Worm (Caenorhabditis elegans): Measurements from ENCODE around the gene ncs-1.

The ncs-1 gene

DNA sequence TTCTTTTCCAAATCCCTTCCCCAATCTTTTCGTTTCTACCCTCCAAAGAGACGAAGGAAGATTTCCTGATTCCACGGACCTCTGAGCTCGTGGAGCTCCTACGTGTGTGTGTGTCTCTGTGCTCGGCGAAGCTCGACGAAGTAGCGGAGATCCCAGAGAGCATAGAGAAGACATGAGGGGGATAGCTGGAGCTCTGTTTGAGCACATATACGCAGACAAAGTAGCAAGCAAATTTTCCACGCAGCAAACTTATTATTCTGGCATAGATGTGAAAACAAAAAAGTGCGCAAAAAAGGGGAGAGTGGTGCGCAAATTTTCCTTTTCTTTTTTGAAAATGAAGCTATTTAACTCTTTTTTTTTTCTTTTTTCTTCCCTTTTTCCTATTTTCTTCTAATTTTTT is 30.2 kb downstream of the ncs-1 start (continued):
- TF ChIP-seq C04F5.9 (tag; optimal IDR thresholded peaks at IDR 0.05) (no peak), hlh-4 (tag; optimal IDR thresholded peaks at IDR 0.05) (no peak), skn-1 (tag; optimal IDR thresholded peaks at IDR 0.05) (peak; percentile 55), efl-1 (optimal IDR thresholded peaks at IDR 0.05) (peak in 1 of 2 experiments; percentile 20), efl-1 (GFP tag; optimal IDR thresholded peaks at IDR 0.05 in 1 of 2) (peak in 1 of 2 experiments; percentile 65), lin-13 (GFP tag; optimal IDR thresholded peaks at IDR 0.05) (no peak)

DNA sequence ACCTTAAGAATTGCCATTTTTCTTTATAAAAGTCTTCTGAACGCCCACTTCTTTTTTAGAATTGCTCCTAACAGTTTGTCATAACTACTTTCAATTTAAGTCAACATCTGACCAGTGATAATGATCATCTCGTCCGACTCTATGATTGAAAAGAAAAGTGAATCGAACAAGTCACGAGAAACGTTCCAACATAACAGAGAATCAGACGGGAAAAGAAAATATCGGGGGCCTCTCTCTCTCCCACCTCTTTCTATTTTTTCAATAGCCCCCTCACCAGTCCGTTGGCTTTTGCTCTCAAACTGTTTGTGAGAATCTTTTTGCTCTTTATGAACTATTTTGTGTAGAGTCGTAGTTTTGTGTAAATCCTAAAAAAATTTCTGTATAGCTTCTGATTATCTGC is 35.4 kb downstream of the ncs-1 start:
- TF ChIP-seq lin-13 (GFP tag; optimal IDR thresholded peaks at IDR 0.05) (no peak), fos-1 (tag; optimal IDR thresholded peaks at IDR 0.05) (no peak), aly-2 (tag; optimal IDR thresholded peaks at IDR 0.05) (no peak), lsy-2 (tag; optimal IDR thresholded peaks at IDR 0.05) (no peak), hpl-2 (GFP tag; optimal IDR thresholded peaks at IDR 0.05) (no peak), Y116A8C.19 (tag; optimal IDR thresholded peaks at IDR 0.05; ENCODE audit: borderline replicate concordance) (no peak), blmp-1 (tag; optimal IDR thresholded peaks at IDR 0.05) (peak; percentile 76), skn-1 (tag; optimal IDR thresholded peaks at IDR 0.05) (peak; percentile 10), nhr-12 (tag; optimal IDR thresholded peaks at IDR 0.05) (no peak), efl-1 (optimal IDR thresholded peaks at IDR 0.05) (no peak), efl-1 (GFP tag; optimal IDR thresholded peaks at IDR 0.05 in 1 of 2) (no peak), dsc-1 (tag; optimal IDR thresholded peaks at IDR 0.05) (no peak), mep-1 (tag; optimal IDR thresholded peaks at IDR 0.05) (no peak), egl-13 (tag; optimal IDR thresholded peaks at IDR 0.05) (no peak), nhr-28 (tag; optimal IDR thresholded peaks at IDR 0.05) (no peak), ztf-4 (tag; optimal IDR thresholded peaks at IDR 0.05) (no peak), aha-1 (tag; optimal IDR thresholded peaks at IDR 0.05) (no peak), pqm-1 (tag; optimal IDR thresholded peaks at IDR 0.05) (no peak), lin-14 (GFP tag; optimal IDR thresholded peaks at IDR 0.05) (peak; percentile 62), nhr-47 (tag; optimal IDR thresholded peaks at IDR 0.05) (no peak), lin-15B (tag; optimal IDR thresholded peaks at IDR 0.05) (no peak), sox-4 (tag; optimal IDR thresholded peaks at IDR 0.05) (no peak), mef-2 (tag; optimal IDR thresholded peaks at IDR 0.05) (no peak), nhr-19 (GFP tag; conservative IDR thresholded peaks at IDR 0.05) (no peak), egl-27 (tag; optimal IDR thresholded peaks at IDR 0.05) (no peak), ama-1 (optimal IDR thresholded peaks at IDR 0.05) (no peak), rnt-1 (tag; optimal IDR thresholded peaks at IDR 0.05) (peak; percentile 31), jun-1 (tag; optimal IDR thresholded peaks at IDR 0.05) (no peak), nhr-71 (tag; optimal IDR thresholded peaks at IDR 0.05) (no peak), vab-15 (tag; optimal IDR thresholded peaks at IDR 0.05) (no peak), elt-2 (tag; optimal IDR thresholded peaks at IDR 0.05) (no peak), lin-35 (GFP tag; optimal IDR thresholded peaks at IDR 0.05) (peak in 1 of 2 experiments; percentile 6)

DNA sequence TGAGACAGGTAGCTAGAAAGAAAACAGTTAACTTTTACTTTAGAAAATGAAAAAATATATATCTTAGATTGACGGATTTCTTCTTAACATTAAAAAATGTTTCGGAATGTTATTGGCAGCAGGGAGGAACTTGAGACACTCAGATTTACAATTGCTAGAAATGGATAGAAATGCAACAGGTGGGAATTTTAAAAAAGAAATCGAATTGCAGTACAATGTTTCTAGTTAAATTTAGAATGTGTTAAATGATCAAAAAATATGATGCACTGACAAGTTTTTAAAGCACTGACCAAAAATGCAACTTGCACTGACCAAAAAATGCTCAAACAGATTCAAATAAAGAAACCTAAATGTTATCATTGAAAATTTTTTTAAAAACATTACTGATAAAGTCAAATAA is 36.9 kb downstream of the ncs-1 start:
- TF ChIP-seq elt-2 (tag; optimal IDR thresholded peaks at IDR 0.05) (no peak), C16A3.4 (tag; optimal IDR thresholded peaks at IDR 0.05) (no peak), F16B12.6 (tag; optimal IDR thresholded peaks at IDR 0.05) (no peak), lin-13 (GFP tag; optimal IDR thresholded peaks at IDR 0.05) (no peak), hlh-17 (GFP tag; optimal IDR thresholded peaks at IDR 0.05; ENCODE audit: borderline replicate concordance) (no peak), ces-1 (GFP tag; optimal IDR thresholded peaks at IDR 0.05) (no peak), nhr-84 (tag; optimal IDR thresholded peaks at IDR 0.05) (no peak), skn-1 (tag; optimal IDR thresholded peaks at IDR 0.05) (no peak), rnt-1 (tag; optimal IDR thresholded peaks at IDR 0.05) (no peak)

DNA sequence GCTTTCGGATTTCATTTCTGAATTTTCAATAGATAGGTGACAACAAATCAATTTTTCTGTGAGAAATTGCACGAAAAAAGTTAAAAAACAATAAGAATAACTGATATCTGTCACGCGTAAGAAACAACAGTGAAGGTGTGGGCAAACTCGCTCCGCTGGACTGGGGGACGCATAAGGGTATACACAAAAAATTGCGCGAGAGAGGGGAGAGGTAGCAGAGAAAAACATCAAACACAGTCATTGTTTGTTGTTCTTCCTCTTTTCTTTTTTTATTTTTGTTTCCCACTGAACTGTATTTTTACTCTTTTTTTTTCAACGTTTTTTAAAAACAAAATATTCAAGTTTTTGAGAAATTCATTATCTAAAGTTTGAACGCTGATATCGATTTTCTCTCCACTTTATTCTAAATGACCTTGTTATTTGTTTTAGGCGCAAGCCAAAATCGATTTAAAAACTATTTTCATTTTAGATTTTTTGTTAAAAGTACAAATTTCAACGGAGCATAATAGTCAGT is 38.5 kb downstream of the ncs-1 start, which contains the start of the genes pifk-1 and tbc-11:
Gene pifk-1 (minus strand): TSS at position 17 of the 514 bp plus-strand sequence.
Gene tbc-11 (plus strand): TSS at position 464 of the 514 bp plus-strand sequence.
- TF ChIP-seq F16B12.6 (tag; optimal IDR thresholded peaks at IDR 0.05) (peak; percentile 44), ets-5 (GFP tag; IDR thresholded peaks at IDR 0.05) (no peak), ama-1 (optimal IDR thresholded peaks at IDR 0.05) (no peak), unc-62 (GFP tag; optimal IDR thresholded peaks at IDR 0.05) (no peak), mab-9 (GFP tag; IDR thresholded peaks at IDR 0.05) (no peak), zip-4 (GFP tag; optimal IDR thresholded peaks at IDR 0.05) (no peak), unc-86 (tag; optimal IDR thresholded peaks at IDR 0.05) (no peak), sup-37 (GFP tag; optimal IDR thresholded peaks at IDR 0.05) (no peak), irx-1 (tag; optimal IDR thresholded peaks at IDR 0.05) (no peak), C16A3.4 (tag; optimal IDR thresholded peaks at IDR 0.05) (peak; percentile 54), snu-23 (GFP tag; optimal IDR thresholded peaks at IDR 0.05) (peak; percentile 65), dsc-1 (tag; optimal IDR thresholded peaks at IDR 0.05) (no peak), ceh-82 (tag; optimal IDR thresholded peaks at IDR 0.05) (peak in 1 of 3 experiments; percentile 63), aha-1 (tag; optimal IDR thresholded peaks at IDR 0.05) (no peak), snpc-4 (tag; optimal IDR thresholded peaks at IDR 0.05) (no peak), unc-30 (tag; optimal IDR thresholded peaks at IDR 0.05) (no peak)
